Fruit fly (Drosophila melanogaster): ENCODE measurements around the gene CG31883.
A peak's percentile ranks its signal among the peaks of the same experiment; 100 is the strongest.

The CG31883 gene

dm6 chr2L:9576269-9576933 is 48.1 kb downstream of the CG31883 start, which contains the start of gene Mtpalpha:
Gene Mtpalpha, minus strand, starts transcription at chr2L:9576769.
- peak; percentile 91 for TF ChIP-seq Pif1B (GFP tag; optimal IDR thresholded peaks at IDR 0.05)
- peak; percentile 68 for TF ChIP-seq CG15710 (tag; optimal IDR thresholded peaks at IDR 0.05)
- peak; percentile 93 for TF ChIP-seq Snoo (tag; optimal IDR thresholded peaks at IDR 0.05)
- peak; percentile 95 for TF ChIP-seq Pif1A (GFP tag; optimal IDR thresholded peaks at IDR 0.05)
- TF ChIP-seq Ets98B (GFP tag; IDR thresholded peaks at IDR 0.05) = peak; percentile 92
- peak; percentile 95 for TF ChIP-seq CG12605 (GFP tag; IDR thresholded peaks at IDR 0.05)
- peak; percentile 99 for TF ChIP-seq CG13204 (GFP tag; optimal IDR thresholded peaks at IDR 0.05)
- peak; percentile 13 for TF ChIP-seq D1 (tag; optimal IDR thresholded peaks at IDR 0.05)
- peak; percentile 96 for TF ChIP-seq CG4496 (GFP tag; IDR thresholded peaks at IDR 0.05)
- peak; percentile 75 for TF ChIP-seq CG17806 (tag; optimal IDR thresholded peaks at IDR 0.05)
- TF ChIP-seq CG8159 (tag; optimal IDR thresholded peaks at IDR 0.05) = peak; percentile 80
- no peak for TF ChIP-seq CG10348 (GFP tag; IDR thresholded peaks at IDR 0.05)
- TF ChIP-seq EcR (GFP tag; optimal IDR thresholded peaks at IDR 0.05) = peak; percentile 33
- peak; percentile 68 for TF ChIP-seq CG9948 (tag; optimal IDR thresholded peaks at IDR 0.05)
- TF ChIP-seq CG14655 (GFP tag; optimal IDR thresholded peaks at IDR 0.05) = peak; percentile 95
- peak; percentile 99 for TF ChIP-seq gl (tag; optimal IDR thresholded peaks at IDR 0.05)
- peak; percentile 88 for TF ChIP-seq CG32121 (GFP tag; IDR thresholded peaks at IDR 0.05)
- TF ChIP-seq fd96Ca (GFP tag; IDR thresholded peaks at IDR 0.05) = peak; percentile 85
- peak; percentile 43; the same call in 1 of the 2 replicates for TF ChIP-seq rn (GFP tag; IDR thresholded peaks at IDR 0.05)
- peak; percentile 87 for TF ChIP-seq CG34367 (tag; optimal IDR thresholded peaks at IDR 0.05)
- TF ChIP-seq CG8301 (tag; optimal IDR thresholded peaks at IDR 0.05) = peak; percentile 95
